Fruit fly (Drosophila melanogaster) whole organism, embryonic: ENCODE data around the gene CG15894.

Source experiments
- Adf1 ChIP-seq: fragments of 200-800 bp; sonication (Bioruptor generic); IDR thresholded peaks from 2 replicates; pipeline ENCODE4 v1.3.6; 2022; ENCODE audit warnings: missing biosample characterization, missing genetic modification characterization
- Atf3 ChIP-seq: fragments of 200-800 bp; sonication (Bioruptor generic); optimal IDR thresholded peaks from 3 replicates; lab custom pipeline; 2016; ENCODE audit warnings: missing biosample characterization, missing genetic modification characterization
- CG10267 ChIP-seq: fragments of 200-800 bp; sonication (Bioruptor generic); optimal IDR thresholded peaks from 2 replicates; lab custom pipeline; 2018; ENCODE audit warnings: missing biosample characterization, mild to moderate bottlenecking, missing genetic modification characterization, moderate library complexity
- CG11398 ChIP-seq: fragments of 200-800 bp; sonication (Bioruptor generic); optimal IDR thresholded peaks from 2 replicates; lab custom pipeline; 2016; ENCODE audit warnings: missing biosample characterization, missing genetic modification characterization
- CG12071 ChIP-seq: fragments of 200-800 bp; sonication (Bioruptor generic); optimal IDR thresholded peaks from 3 replicates; lab custom pipeline; 2018; ENCODE audit warnings: missing biosample characterization, mild to moderate bottlenecking, missing genetic modification characterization
- CG12155 ChIP-seq: fragments of 200-800 bp; sonication (Bioruptor generic); optimal IDR thresholded peaks from 3 replicates; lab custom pipeline; 2016; ENCODE audit warnings: missing biosample characterization, missing genetic modification characterization
- CG1233 ChIP-seq: fragments of 200-800 bp; sonication (Bioruptor generic); optimal IDR thresholded peaks from 4 replicates; lab custom pipeline; 2018; ENCODE audit warnings: missing biosample characterization, mild to moderate bottlenecking, missing genetic modification characterization
- CG14667 ChIP-seq: fragments of 200-800 bp; sonication (Bioruptor generic); IDR thresholded peaks from 2 replicates; pipeline ENCODE4 v1.3.6; 2022; ENCODE audit warnings: missing biosample characterization, missing genetic modification characterization
- CG17186 ChIP-seq: fragments of 200-800 bp; sonication (Bioruptor generic); optimal IDR thresholded peaks from 3 replicates; lab custom pipeline; 2017; ENCODE audit warnings: missing biosample characterization, missing genetic modification reagents, missing genetic modification characterization
- CG17802 ChIP-seq: fragments of 200-800 bp; sonication (Bioruptor generic); optimal IDR thresholded peaks from 2 replicates; lab custom pipeline; 2018; ENCODE audit warnings: missing biosample characterization, mild to moderate bottlenecking, missing genetic modification characterization, moderate library complexity
- CG2199 ChIP-seq: fragments of 200-800 bp; sonication (Bioruptor generic); IDR thresholded peaks from 3 replicates; pipeline ENCODE4 v1.3.6; 2022; ENCODE audit warnings: missing biosample characterization, missing genetic modification characterization
- CG2712 ChIP-seq: fragments of 200-800 bp; optimal IDR thresholded peaks from 3 replicates; lab custom pipeline; 2019; ENCODE audit warnings: missing biosample characterization, mild to moderate bottlenecking, missing genetic modification characterization, moderate library complexity
- CG3065 ChIP-seq: fragments of 200-800 bp; sonication (Bioruptor generic); optimal IDR thresholded peaks from 2 replicates; lab custom pipeline; 2016; ENCODE audit warnings: missing biosample characterization, missing genetic modification characterization
- CG3163 ChIP-seq: fragments of 200-800 bp; sonication (Bioruptor generic); optimal IDR thresholded peaks from 3 replicates; lab custom pipeline; 2016; ENCODE audit warnings: missing biosample characterization, missing genetic modification characterization
- CG32772 ChIP-seq: fragments of 200-800 bp; sonication (Bioruptor generic); IDR thresholded peaks from 2 replicates; pipeline ENCODE4 v1.3.6; 2022; ENCODE audit warnings: missing biosample characterization, missing genetic modification characterization
- CG34224 ChIP-seq: fragments of 200-800 bp; sonication (Bioruptor generic); IDR thresholded peaks from 3 replicates; pipeline ENCODE4 v1.3.6; 2022; ENCODE audit warnings: missing biosample characterization, missing genetic modification characterization; ENCODE audit not compliant: partially characterized antibody
- CG3726 ChIP-seq: fragments of 200-800 bp; sonication (Bioruptor generic); IDR thresholded peaks from 3 replicates; pipeline ENCODE4, ENCODE4 v1.3.6; 2022; ENCODE audit warnings: missing biosample characterization, missing genetic modification characterization
- CG4730 ChIP-seq: fragments of 200-800 bp; sonication (Bioruptor generic); IDR thresholded peaks from 2 replicates; pipeline ENCODE4 v1.3.6; 2022; ENCODE audit warnings: missing biosample characterization, missing genetic modification characterization
- CG6765 ChIP-seq: fragments of 200-800 bp; sonication (Bioruptor generic); optimal IDR thresholded peaks from 3 replicates; lab custom pipeline; 2017; ENCODE audit warnings: missing biosample characterization, mild to moderate bottlenecking, missing genetic modification characterization
- CG7987 ChIP-seq: fragments of 200-800 bp; sonication (Bioruptor generic); optimal IDR thresholded peaks from 2 replicates; lab custom pipeline; 2018; ENCODE audit warnings: missing biosample characterization, mild to moderate bottlenecking, missing genetic modification characterization, moderate library complexity
- CG9876 ChIP-seq: fragments of 200-800 bp; sonication (Bioruptor generic); optimal IDR thresholded peaks from 2 replicates; lab custom pipeline; 2016; ENCODE audit warnings: missing biosample characterization, missing genetic modification characterization
- Camta ChIP-seq: fragments of 200-800 bp; sonication (Bioruptor generic); optimal IDR thresholded peaks from 2 replicates; lab custom pipeline; 2016; ENCODE audit warnings: missing biosample characterization, missing genetic modification characterization
- Deaf1 ChIP-seq: fragments of 200-800 bp; optimal IDR thresholded peaks from 3 replicates; lab custom pipeline; 2019; ENCODE audit warnings: missing biosample characterization, mild to moderate bottlenecking, missing genetic modification characterization, moderate library complexity
- Ets97D ChIP-seq: fragments of 200-800 bp; sonication (Bioruptor generic); optimal IDR thresholded peaks from 3 replicates; lab custom pipeline; 2016; ENCODE audit warnings: missing biosample characterization, missing genetic modification characterization
- Gug ChIP-seq: fragments of 200-800 bp; sonication (Bioruptor generic); IDR thresholded peaks from 4 replicates; pipeline ENCODE4 v1.3.6; 2022; ENCODE audit warnings: missing biosample characterization, missing genetic modification characterization
- Lpt ChIP-seq: fragments of >200 bp; optimal IDR thresholded peaks from 2 replicates; lab custom pipeline; 2018; ENCODE audit warnings: missing biosample characterization, missing genetic modification characterization
- Meics ChIP-seq: fragments of 200-800 bp; sonication (Bioruptor generic); optimal IDR thresholded peaks from 2 replicates; lab custom pipeline; 2017; ENCODE audit warnings: missing biosample characterization, mild to moderate bottlenecking, missing genetic modification characterization
- Oaz ChIP-seq: fragments of 200-800 bp; sonication (Bioruptor generic); IDR thresholded peaks from 2 replicates; pipeline ENCODE4 v1.3.6; 2022; ENCODE audit warnings: missing biosample characterization, missing genetic modification characterization
- Side ChIP-seq: fragments of 200-800 bp; sonication (Bioruptor generic); optimal IDR thresholded peaks from 2 replicates; lab custom pipeline; 2016; ENCODE audit warnings: missing biosample characterization, missing genetic modification characterization
- Sin3A ChIP-seq: fragments of >200 bp; optimal IDR thresholded peaks from 2 replicates; lab custom pipeline; 2018
- ac ChIP-seq: fragments of 200-800 bp; sonication (Bioruptor generic); optimal IDR thresholded peaks from 3 replicates; lab custom pipeline; 2017; ENCODE audit warnings: missing biosample characterization, mild to moderate bottlenecking, missing genetic modification characterization
- br ChIP-seq: fragments of >200 bp; optimal IDR thresholded peaks from 2 replicates; lab custom pipeline; 2017
- chif ChIP-seq, 2 experiments: fragments of 200-800 bp; sonication (Bioruptor generic); optimal IDR thresholded peaks; 3 replicates each; lab custom pipeline; 2016; ENCODE audit warnings: missing biosample characterization in 2 of 2, missing genetic modification characterization in 2 of 2
- corto ChIP-seq: fragments of 200-800 bp; sonication (Bioruptor generic); optimal IDR thresholded peaks from 2 replicates; lab custom pipeline; 2016; ENCODE audit warnings: missing biosample characterization, mild to moderate bottlenecking, missing genetic modification characterization, moderate library complexity
- dmrt11E ChIP-seq: fragments of 200-800 bp; sonication (Bioruptor generic); optimal IDR thresholded peaks from 3 replicates; lab custom pipeline; 2018; ENCODE audit warnings: missing biosample characterization, mild to moderate bottlenecking, missing genetic modification characterization, moderate library complexity
- gce ChIP-seq: fragments of 200-800 bp; sonication (Bioruptor generic); IDR thresholded peaks from 3 replicates; pipeline ENCODE4 v1.3.6; 2022; ENCODE audit warnings: missing biosample characterization, missing genetic modification characterization
- gcm2 ChIP-seq: fragments of 200-800 bp; sonication (Bioruptor generic); optimal IDR thresholded peaks from 2 replicates; lab custom pipeline; 2016; ENCODE audit warnings: missing biosample characterization, missing genetic modification characterization
- her ChIP-seq: fragments of 200-800 bp; sonication (Bioruptor generic); optimal IDR thresholded peaks from 2 replicates; lab custom pipeline; 2016; ENCODE audit warnings: missing biosample characterization, missing genetic modification characterization
- jumu ChIP-seq: fragments of 200-800 bp; sonication (Bioruptor generic); optimal IDR thresholded peaks from 3 replicates; lab custom pipeline; 2016; ENCODE audit warnings: missing biosample characterization, missing genetic modification characterization
- kni ChIP-seq: fragments of 200-800 bp; sonication (Bioruptor generic); optimal IDR thresholded peaks from 3 replicates; lab custom pipeline; 2017; ENCODE audit warnings: mild to moderate bottlenecking, missing biosample characterization, missing genetic modification reagents, missing genetic modification characterization
- mirr ChIP-seq: fragments of 200-800 bp; sonication (Bioruptor generic); optimal IDR thresholded peaks from 3 replicates; lab custom pipeline; 2018; ENCODE audit warnings: missing biosample characterization, mild to moderate bottlenecking, missing genetic modification characterization
- nau ChIP-seq: fragments of 200-800 bp; sonication (Bioruptor generic); optimal IDR thresholded peaks from 3 replicates; lab custom pipeline; 2017; ENCODE audit warnings: missing biosample characterization, mild to moderate bottlenecking, missing genetic modification characterization, missing genetic modification reagents
- otp ChIP-seq: fragments of 200-800 bp; sonication (Bioruptor generic); IDR thresholded peaks from 3 replicates; pipeline ENCODE4, ENCODE4 v1.3.6; 2022; ENCODE audit warnings: missing biosample characterization, missing genetic modification characterization
- prd ChIP-seq, 3 experiments: fragments of >200 bp in 2 of 3; fragments of 200-800 bp in 1 of 3; sonication (Bioruptor generic) in 1 of 3; optimal IDR thresholded peaks in 2 of 3; IDR thresholded peaks in 1 of 3; 2 replicates in 2 of 3; 3 replicates in 1 of 3; pipeline versions ENCODE4 v1.3.6 to Lab custom; 2017 to 2022; ENCODE audit warnings: missing biosample characterization in 1 of 3, missing genetic modification characterization in 1 of 3
- schlank ChIP-seq: fragments of 200-800 bp; sonication (Bioruptor generic); optimal IDR thresholded peaks from 2 replicates; lab custom pipeline; 2018; ENCODE audit warnings: missing biosample characterization, mild to moderate bottlenecking, missing genetic modification characterization
- so ChIP-seq: fragments of 200-800 bp; sonication (Bioruptor generic); IDR thresholded peaks from 3 replicates; pipeline ENCODE4 v1.3.6; 2022; ENCODE audit warnings: missing biosample characterization, missing genetic modification characterization
- sr ChIP-seq: fragments of 200-800 bp; sonication (Bioruptor generic); IDR thresholded peaks from 3 replicates; pipeline ENCODE4 v1.3.6; 2022; ENCODE audit warnings: missing biosample characterization, missing genetic modification characterization
- tin ChIP-seq: fragments of 200-800 bp; sonication (Bioruptor generic); optimal IDR thresholded peaks from 3 replicates; lab custom pipeline; 2016; ENCODE audit warnings: missing biosample characterization, missing genetic modification characterization
- tll ChIP-seq, 2 experiments: fragments of 200-800 bp in 1 of 2; fragments of >200 bp in 1 of 2; sonication (Bioruptor generic) in 1 of 2; optimal IDR thresholded peaks; 2 replicates each; lab custom pipeline; 2017 to 2019; ENCODE audit warnings: missing biosample characterization in 2 of 2, missing genetic modification characterization in 2 of 2, mild to moderate bottlenecking in 1 of 2, moderate library complexity in 1 of 2
- tna ChIP-seq: fragments of 200-800 bp; sonication (Bioruptor generic); IDR thresholded peaks from 2 replicates; pipeline ENCODE4 v1.3.6; 2022; ENCODE audit warnings: missing biosample characterization, missing genetic modification characterization; ENCODE audit not compliant: partially characterized antibody
- trem ChIP-seq: fragments of 200-800 bp; optimal IDR thresholded peaks from 3 replicates; lab custom pipeline; 2019; ENCODE audit warnings: missing biosample characterization, mild to moderate bottlenecking, missing genetic modification characterization, moderate library complexity

The CG15894 gene

dm6 chrX:6353613-6353986 is 44.6 kb downstream of the CG15894 start (continued):
- peak; percentile 54 for TF ChIP-seq kni (GFP tag; lab: Kevin White, UChicago)
- TF ChIP-seq CG6765 (GFP tag; lab: Kevin White, UChicago) = peak; percentile 86
- TF ChIP-seq Side (GFP tag; lab: Kevin White, UChicago) = no peak
- peak; percentile 72; the same call in 2 of the 3 replicates for TF ChIP-seq otp (GFP tag; lab: Robert Waterston, UW)
- TF ChIP-seq Atf3 (GFP tag; lab: Kevin White, UChicago) = no peak
- peak; percentile 79 for TF ChIP-seq nau (GFP tag; lab: Kevin White, UChicago)
- TF ChIP-seq Oaz (GFP tag; lab: Robert Waterston, UW) = peak; percentile 61; the same call in 1 of the 2 replicates
- TF ChIP-seq CG10267 (tag; lab: Kevin White, UChicago) = peak; percentile 83
- TF ChIP-seq chif (GFP tag; optimal IDR thresholded peaks at IDR 0.05; lab: Kevin White, UChicago) = peak in 1 of 2 experiments; percentile 48
- no peak for TF ChIP-seq CG34224 (GFP tag; lab: Robert Waterston, UW)
- peak; percentile 78 for TF ChIP-seq tin
- 0 out of 3 replicates have a peak, but pooled peaks have one; percentile 8 for TF ChIP-seq sr (GFP tag; lab: Robert Waterston, UW)
- no peak for TF ChIP-seq mirr (GFP tag; lab: Kevin White, UChicago)
- peak; percentile 59 for TF ChIP-seq ac (GFP tag; lab: Kevin White, UChicago)
- TF ChIP-seq Meics (GFP tag; lab: Kevin White, UChicago) = peak; percentile 91
- TF ChIP-seq jumu (GFP tag; lab: Kevin White, UChicago) = no peak
- TF ChIP-seq CG9876 (GFP tag; lab: Kevin White, UChicago) = no peak
- TF ChIP-seq CG4730 (GFP tag; lab: Robert Waterston, UW) = peak; percentile 70
- no peak for TF ChIP-seq corto (GFP tag; lab: Kevin White, UChicago)
- peak; percentile 40 for TF ChIP-seq CG17186 (GFP tag; lab: Kevin White, UChicago)
- peak; percentile 60 for TF ChIP-seq Adf1 (GFP tag; lab: Robert Waterston, UW)
- TF ChIP-seq trem (tag; lab: Kevin White, UChicago) = peak; percentile 82
- TF ChIP-seq CG12071 (GFP tag; lab: Kevin White, UChicago) = peak; percentile 70
- TF ChIP-seq CG17802 (tag; lab: Kevin White, UChicago) = peak; percentile 39
- TF ChIP-seq her = no peak
- peak; percentile 26; the same call in 1 of the 4 replicates for TF ChIP-seq Gug (GFP tag; lab: Robert Waterston, UW)
- no peak for TF ChIP-seq CG2199 (GFP tag; lab: Robert Waterston, UW)
- peak; percentile 64; the same call in 1 of the 3 replicates for TF ChIP-seq gce (GFP tag; lab: Robert Waterston, UW)
- no peak for TF ChIP-seq CG3163
- peak; percentile 65 for TF ChIP-seq Deaf1 (tag; lab: Kevin White, UChicago)
- peak; percentile 75 for TF ChIP-seq CG1233 (GFP tag; lab: Kevin White, UChicago)
- TF ChIP-seq Lpt = no peak
- TF ChIP-seq prd (optimal IDR thresholded peaks at IDR 0.05; lab: Kevin White, UChicago) = no peak
- TF ChIP-seq prd (GFP tag; IDR thresholded peaks at IDR 0.05; lab: Robert Waterston, UW) = peak; percentile 84
- no peak for TF ChIP-seq Ets97D (GFP tag; lab: Kevin White, UChicago)
- no peak for TF ChIP-seq tll (GFP tag; optimal IDR thresholded peaks at IDR 0.05; lab: Kevin White, UChicago)
- peak; percentile 66 for TF ChIP-seq schlank (tag; lab: Kevin White, UChicago)
- peak; percentile 90 for TF ChIP-seq so
- no peak for TF ChIP-seq Sin3A (lab: Kevin White, UChicago)
- no peak for TF ChIP-seq CG11398
- peak; percentile 89 for TF ChIP-seq dmrt11E (tag; lab: Kevin White, UChicago)
- no peak for TF ChIP-seq Camta (GFP tag; lab: Kevin White, UChicago)
- peak; percentile 75 for TF ChIP-seq CG12155 (GFP tag; lab: Kevin White, UChicago)
- peak; percentile 31 for TF ChIP-seq CG3065 (GFP tag; lab: Kevin White, UChicago)
- TF ChIP-seq br (lab: Kevin White, UChicago) = no peak
- TF ChIP-seq CG32772 (GFP tag; lab: Robert Waterston, UW) = peak; percentile 73
- no peak for TF ChIP-seq tna (GFP tag; lab: Robert Waterston, UW)
- no peak for TF ChIP-seq CG7987 (GFP tag; lab: Kevin White, UChicago)
- peak; percentile 93 for TF ChIP-seq CG2712
- peak; percentile 31 for TF ChIP-seq gcm2
- peak; percentile 42; the same call in 1 of the 2 replicates for TF ChIP-seq CG14667
- peak; percentile 77 for TF ChIP-seq CG3726 (GFP tag; lab: Robert Waterston, UW)
